Worm (Caenorhabditis elegans) whole organism, L1 larva: ENCODE results near the gene spp-10.

ENCODE experiments used
- C16A3.4 ChIP-seq: fragments of 150-350 bp; optimal IDR thresholded peaks from 2 replicates; lab custom pipeline; 2014; ENCODE audit warnings: missing biosample characterization, missing genetic modification characterization
- Y116A8C.19 ChIP-seq: sonication (generic microtip); optimal IDR thresholded peaks from 2 replicates; lab custom pipeline; 2016; ENCODE audit warnings: missing compliant biosample characterization, missing genetic modification characterization, borderline replicate concordance
- aha-1 ChIP-seq: fragments of 150-350 bp; optimal IDR thresholded peaks from 2 replicates; lab custom pipeline; 2014; ENCODE audit warnings: missing biosample characterization, missing genetic modification characterization
- alr-1 ChIP-seq: fragments of 200-800 bp; sonication (Bioruptor generic); optimal IDR thresholded peaks from 2 replicates; lab custom pipeline; 2018; ENCODE audit warnings: borderline replicate concordance, mild to moderate bottlenecking, missing genetic modification characterization, missing compliant biosample characterization
- aly-2 ChIP-seq: fragments of 150-350 bp; optimal IDR thresholded peaks from 2 replicates; lab custom pipeline; 2014; ENCODE audit warnings: missing biosample characterization, missing genetic modification characterization
- blmp-1 ChIP-seq: fragments of 150-350 bp; optimal IDR thresholded peaks from 2 replicates; lab custom pipeline; 2014; ENCODE audit warnings: missing biosample characterization, missing genetic modification characterization
- ceh-63 ChIP-seq: fragments of 200-800 bp; sonication (Bioruptor generic); optimal IDR thresholded peaks from 2 replicates; lab custom pipeline; 2018; ENCODE audit warnings: mild to moderate bottlenecking, missing genetic modification characterization, missing compliant biosample characterization
- ceh-8 ChIP-seq: fragments of 200-800 bp; sonication (Bioruptor generic); optimal IDR thresholded peaks from 2 replicates; lab custom pipeline; 2018; ENCODE audit warnings: mild to moderate bottlenecking, missing genetic modification characterization, moderate library complexity, missing compliant biosample characterization
- ceh-82 ChIP-seq, 3 experiments: fragments of 150-350 bp in 1 of 3; sonication (generic microtip) in 2 of 3; optimal IDR thresholded peaks; 2 replicates each; lab custom pipeline; 2014 to 2017; ENCODE audit warnings: missing biosample characterization in 3 of 3, missing genetic modification characterization in 3 of 3
- ceh-90 ChIP-seq: sonication (generic microtip); optimal IDR thresholded peaks from 2 replicates; lab custom pipeline; 2016; ENCODE audit warnings: missing genetic modification characterization, missing compliant biosample characterization
- dsc-1 ChIP-seq: sonication (generic microtip); optimal IDR thresholded peaks from 2 replicates; lab custom pipeline; 2016; ENCODE audit warnings: mild to moderate bottlenecking, missing genetic modification characterization, missing compliant biosample characterization
- efl-1 ChIP-seq, 4 experiments: fragments of 150-350 bp; optimal IDR thresholded peaks in 3 of 4; peaks in 1 of 4; 1 replicate in 1 of 4; 2 replicates in 3 of 4; lab custom pipeline; 2014; ENCODE audit warnings: missing biosample characterization in 2 of 4, missing genetic modification characterization in 2 of 4, missing genetic modification reagents in 2 of 4
- egl-13 ChIP-seq: sonication (generic microtip); optimal IDR thresholded peaks from 2 replicates; lab custom pipeline; 2016; ENCODE audit warnings: missing genotype, missing genetic modification reagents, missing genetic modification characterization, missing compliant biosample characterization
- egl-27 ChIP-seq, 2 experiments: fragments of 150-350 bp in 1 of 2; sonication (generic microtip); optimal IDR thresholded peaks; 3 replicates each; lab custom pipeline; 2017 to 2018; ENCODE audit warnings: missing biosample characterization in 2 of 2, missing genetic modification characterization in 2 of 2, missing genetic modification reagents in 2 of 2
- elt-2 ChIP-seq: sonication (generic microtip); optimal IDR thresholded peaks from 2 replicates; lab custom pipeline; 2016; ENCODE audit warnings: missing genetic modification characterization, mild to moderate bottlenecking, inconsistent platforms, missing compliant biosample characterization, missing genetic modification reagents
- elt-3 ChIP-seq, 6 experiments: fragments of 150-350 bp in 1 of 6; sonication (generic microtip); optimal IDR thresholded peaks; 2 replicates each; lab custom pipeline; 2017 to 2018; ENCODE audit warnings: missing biosample characterization in 6 of 6, missing genetic modification characterization in 6 of 6, inconsistent platforms in 1 of 6
- ets-5 ChIP-seq: fragments of 200-800 bp; sonication (Bioruptor generic); IDR thresholded peaks from 2 replicates; pipeline ENCODE4 v1.3.6; 2022; ENCODE audit warnings: missing genetic modification characterization, missing compliant biosample characterization
- fkh-4 ChIP-seq: sonication (generic microtip); optimal IDR thresholded peaks from 2 replicates; lab custom pipeline; 2016; ENCODE audit warnings: missing compliant biosample characterization, missing genetic modification characterization, borderline replicate concordance
- fkh-8 ChIP-seq: sonication (generic microtip); optimal IDR thresholded peaks from 2 replicates; lab custom pipeline; 2016; ENCODE audit warnings: mild to moderate bottlenecking, missing genetic modification characterization, missing compliant biosample characterization
- fos-1 ChIP-seq: fragments of 150-350 bp; optimal IDR thresholded peaks from 2 replicates; lab custom pipeline; 2014; ENCODE audit warnings: missing biosample characterization, missing genetic modification characterization
- hpl-2 ChIP-seq: fragments of 150-350 bp; optimal IDR thresholded peaks from 2 replicates; lab custom pipeline; 2014; ENCODE audit warnings: missing biosample characterization, missing genetic modification reagents, missing genetic modification characterization
- lin-15B ChIP-seq: fragments of 150-350 bp; sonication (generic microtip); optimal IDR thresholded peaks from 3 replicates; lab custom pipeline; 2014; ENCODE audit warnings: missing biosample characterization, missing genetic modification characterization
- lin-35 ChIP-seq, 2 experiments: fragments of 150-350 bp; optimal IDR thresholded peaks; 2 replicates each; lab custom pipeline; 2014; ENCODE audit warnings: missing biosample characterization in 2 of 2, missing genetic modification characterization in 2 of 2, missing genetic modification reagents in 2 of 2
- lin-39 ChIP-seq: fragments of 150-350 bp; optimal IDR thresholded peaks from 2 replicates; lab custom pipeline; 2014; ENCODE audit warnings: missing biosample characterization, missing genetic modification reagents, missing genetic modification characterization
- mab-9 ChIP-seq: fragments of 200-800 bp; sonication (Bioruptor generic); IDR thresholded peaks from 2 replicates; pipeline ENCODE4 v1.3.6; 2022; ENCODE audit warnings: missing genetic modification reagents, missing genetic modification characterization, missing compliant biosample characterization
- mdl-1 ChIP-seq, 2 experiments: fragments of 150-350 bp; optimal IDR thresholded peaks; 2 replicates each; lab custom pipeline; 2014 to 2017; ENCODE audit warnings: missing biosample characterization in 2 of 2, missing genetic modification characterization in 2 of 2, inconsistent platforms in 1 of 2
- mef-2 ChIP-seq: fragments of 150-350 bp; optimal IDR thresholded peaks from 2 replicates; lab custom pipeline; 2014; ENCODE audit warnings: missing biosample characterization, missing genetic modification characterization
- nhr-12 ChIP-seq: sonication (generic microtip); optimal IDR thresholded peaks from 2 replicates; lab custom pipeline; 2017; ENCODE audit warnings: missing biosample characterization, missing genetic modification characterization
- nhr-28 ChIP-seq: fragments of 150-350 bp; optimal IDR thresholded peaks from 2 replicates; lab custom pipeline; 2014; ENCODE audit warnings: missing biosample characterization, missing genetic modification characterization
- nhr-47 ChIP-seq: sonication (generic microtip); optimal IDR thresholded peaks from 2 replicates; lab custom pipeline; 2016; ENCODE audit warnings: mild to moderate bottlenecking, missing genetic modification characterization, moderate library complexity, missing compliant biosample characterization
- nhr-71 ChIP-seq: sonication (generic microtip); optimal IDR thresholded peaks from 2 replicates; lab custom pipeline; 2016; ENCODE audit warnings: mild to moderate bottlenecking, missing genetic modification characterization, moderate library complexity, missing compliant biosample characterization
- nhr-85 ChIP-seq: sonication (generic microtip); peaks from one replicate; lab custom pipeline; 2016; ENCODE audit warnings: missing genetic modification characterization, inconsistent platforms, missing compliant biosample characterization
- nhr-90 ChIP-seq: sonication (generic microtip); optimal IDR thresholded peaks from 2 replicates; lab custom pipeline; 2016; ENCODE audit warnings: mild to moderate bottlenecking, missing genetic modification characterization, missing compliant biosample characterization; ENCODE audit not compliant: poor library complexity
- pax-3 ChIP-seq: fragments of 200-800 bp; sonication (Bioruptor generic); optimal IDR thresholded peaks from 2 replicates; lab custom pipeline; 2018; ENCODE audit warnings: mild to moderate bottlenecking, missing genetic modification characterization, moderate library complexity, missing compliant biosample characterization
- rnt-1 ChIP-seq: sonication (generic microtip); optimal IDR thresholded peaks from 2 replicates; lab custom pipeline; 2016; ENCODE audit warnings: mild to moderate bottlenecking, missing genetic modification characterization, moderate library complexity, missing compliant biosample characterization
- sox-4 ChIP-seq: sonication (generic microtip); optimal IDR thresholded peaks from 2 replicates; lab custom pipeline; 2016; ENCODE audit warnings: missing genetic modification characterization, missing compliant biosample characterization
- sup-37 ChIP-seq: fragments of 200-800 bp; sonication (Bioruptor generic); optimal IDR thresholded peaks from 2 replicates; lab custom pipeline; 2018; ENCODE audit warnings: mild to moderate bottlenecking, missing genetic modification characterization, missing compliant biosample characterization
- swsn-7 ChIP-seq: sonication (generic microtip); optimal IDR thresholded peaks from 2 replicates; lab custom pipeline; 2016; ENCODE audit warnings: missing genetic modification characterization, missing compliant biosample characterization
- tlp-1 ChIP-seq: fragments of 150-350 bp; optimal IDR thresholded peaks from 2 replicates; lab custom pipeline; 2014; ENCODE audit warnings: missing biosample characterization, missing genetic modification characterization
- unc-30 ChIP-seq: sonication (generic microtip); optimal IDR thresholded peaks from 2 replicates; lab custom pipeline; 2017; ENCODE audit warnings: missing biosample characterization, missing genetic modification characterization
- unc-86 ChIP-seq: sonication (generic microtip); optimal IDR thresholded peaks from 2 replicates; lab custom pipeline; 2016; ENCODE audit warnings: missing genetic modification characterization, missing compliant biosample characterization
- unc-98 ChIP-seq: fragments of 200-800 bp; sonication (Bioruptor generic); IDR thresholded peaks from 2 replicates; pipeline ENCODE4 v1.3.6; 2022; ENCODE audit warnings: missing genetic modification characterization, missing compliant biosample characterization
- xbp-1 ChIP-seq: sonication (generic microtip); optimal IDR thresholded peaks from 2 replicates; lab custom pipeline; 2016; ENCODE audit warnings: missing genetic modification characterization, missing compliant biosample characterization
- zag-1 ChIP-seq: fragments of 150-350 bp; optimal IDR thresholded peaks from 2 replicates; lab custom pipeline; 2014; ENCODE audit warnings: missing biosample characterization, missing genetic modification characterization
- ztf-4 ChIP-seq: fragments of 150-350 bp; optimal IDR thresholded peaks from 2 replicates; lab custom pipeline; 2014; ENCODE audit warnings: missing biosample characterization, missing genetic modification characterization

spp-10 gene

DNA sequence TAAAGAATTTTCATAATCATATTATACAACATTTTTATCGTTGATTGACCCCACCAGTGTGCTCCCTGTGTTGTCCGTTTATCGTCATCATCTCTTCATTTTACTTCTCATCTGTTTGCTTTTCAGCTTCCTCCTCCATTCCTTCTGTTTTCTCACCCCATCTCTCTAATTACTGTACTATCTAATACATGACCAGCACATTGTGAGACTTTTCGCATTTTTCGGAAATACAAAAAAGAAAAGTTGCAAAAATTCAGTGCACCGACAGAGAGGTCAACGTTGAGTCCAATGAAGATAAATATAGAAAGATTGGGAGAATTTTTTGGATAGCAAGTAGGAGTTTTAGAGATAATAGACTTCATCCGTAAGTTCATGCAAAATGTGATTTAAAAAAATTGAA, 43.0 kb downstream of the spp-10 start:
- TF ChIP-seq ceh-82 (tag; optimal IDR thresholded peaks at IDR 0.05; lab: Kevin White, UChicago): no peak
- TF ChIP-seq efl-1 (optimal IDR thresholded peaks at IDR 0.05; lab: Kevin White, UChicago): no peak
- TF ChIP-seq efl-1 (GFP tag; optimal IDR thresholded peaks at IDR 0.05 in 1 of 2; lab: Kevin White, UChicago): peak in 1 of 2 experiments; percentile 57
- TF ChIP-seq, all 84 proteins: peak for 1

DNA sequence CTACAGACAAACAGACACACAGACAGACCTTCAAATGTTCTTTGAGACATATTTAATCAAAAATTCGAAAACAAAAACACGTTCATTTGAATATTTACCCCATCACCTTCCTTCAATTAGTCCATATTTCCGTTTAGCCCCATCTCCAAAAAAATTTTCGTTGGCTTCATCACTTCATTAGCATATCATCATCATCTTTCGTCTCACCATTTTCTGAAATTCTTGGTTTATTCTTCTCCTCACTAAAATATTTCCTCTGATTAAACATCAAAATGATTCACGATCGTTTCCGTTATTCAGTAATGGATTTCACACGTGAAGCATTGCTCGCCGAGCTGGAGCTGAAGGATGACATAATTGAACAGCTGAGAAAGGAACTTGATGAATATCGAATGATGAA, 43.6 kb downstream of the spp-10 start, which contains the start of gene pkg-2:
TSS of gene pkg-2 (plus strand) at position 301 of the 400 bp plus-strand sequence.
- TF ChIP-seq elt-3 (tag; optimal IDR thresholded peaks at IDR 0.05; lab: Kevin White, UChicago) (no peak), ceh-63 (no peak), mdl-1 (tag; optimal IDR thresholded peaks at IDR 0.05; lab: Kevin White, UChicago) (no peak)
- TF ChIP-seq, all 84 proteins: peak for 0

DNA sequence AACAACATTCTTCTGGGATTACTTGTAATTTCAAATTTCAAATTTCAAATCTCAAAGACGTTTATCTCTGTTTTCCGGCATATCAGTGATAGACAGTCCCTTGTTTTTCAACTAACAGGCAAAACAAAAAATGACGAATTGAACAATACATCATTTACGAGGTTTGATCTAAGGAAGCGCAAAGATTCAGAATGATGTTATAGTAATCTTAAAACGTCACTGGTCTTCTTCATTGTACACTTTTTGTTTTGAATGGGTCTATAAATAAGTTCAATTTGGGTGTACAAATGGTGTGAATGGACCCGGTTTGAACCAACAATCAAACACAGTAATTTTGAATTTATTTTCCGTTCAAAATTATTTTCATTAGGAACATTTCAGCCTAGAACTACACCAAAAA, 47.0 kb downstream of the spp-10 start:
- no peak for TF ChIP-seq egl-27 (tag; optimal IDR thresholded peaks at IDR 0.05; lab: Kevin White, UChicago)
- TF ChIP-seq lin-35 (GFP tag; optimal IDR thresholded peaks at IDR 0.05; lab: Kevin White, UChicago): no peak
- TF ChIP-seq tlp-1: no peak
- no peak for TF ChIP-seq unc-86 (tag; lab: Kevin White, UChicago)
- no peak for TF ChIP-seq mab-9 (GFP tag; lab: Robert Waterston, UW)
- TF ChIP-seq pax-3: no peak
- TF ChIP-seq ceh-63: no peak
- no peak for TF ChIP-seq unc-30
- TF ChIP-seq dsc-1: no peak
- TF ChIP-seq zag-1: no peak
- TF ChIP-seq fkh-4 (tag; lab: Kevin White, UChicago): no peak
- TF ChIP-seq nhr-85 (tag; lab: Kevin White, UChicago): no peak
- no peak for TF ChIP-seq ztf-4 (tag; lab: Kevin White, UChicago)
- TF ChIP-seq blmp-1 (tag; lab: Kevin White, UChicago): no peak
- TF ChIP-seq ets-5 (GFP tag; lab: Robert Waterston, UW): no peak
- TF ChIP-seq rnt-1: no peak
- TF ChIP-seq C16A3.4: no peak
- TF ChIP-seq mef-2 (tag; lab: Kevin White, UChicago): no peak
- no peak for TF ChIP-seq nhr-28 (tag; lab: Kevin White, UChicago)
- no peak for TF ChIP-seq ceh-90

DNA sequence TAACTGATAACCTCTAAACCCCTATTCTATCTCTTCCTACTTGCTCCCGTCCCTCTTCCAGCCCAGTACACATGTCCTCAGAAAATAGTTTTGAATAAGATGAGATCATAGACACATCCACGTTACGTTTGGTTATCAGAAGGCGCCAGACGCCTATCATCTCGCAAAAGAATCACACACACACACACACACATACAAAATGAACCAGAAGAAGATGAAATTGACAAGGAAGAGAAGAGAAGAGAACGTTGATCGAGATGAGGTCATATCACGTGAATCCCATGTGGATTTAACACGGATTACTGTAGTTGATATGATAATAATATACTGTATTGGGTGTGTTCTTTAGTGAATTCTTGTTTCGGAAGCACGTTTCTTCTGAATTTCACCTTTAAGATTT, 49.1 kb downstream of the spp-10 start:
- TF ChIP-seq nhr-47 (tag; lab: Kevin White, UChicago): peak; percentile 61
- TF ChIP-seq ceh-82 (tag; optimal IDR thresholded peaks at IDR 0.05; lab: Kevin White, UChicago): no peak
- TF ChIP-seq blmp-1 (tag; lab: Kevin White, UChicago): peak; percentile 86
- no peak for TF ChIP-seq mab-9 (GFP tag; lab: Robert Waterston, UW)
- no peak for TF ChIP-seq lin-39
- no peak for TF ChIP-seq ceh-8 (GFP tag; lab: Kevin White, UChicago)
- TF ChIP-seq lin-15B: no peak
- TF ChIP-seq fkh-8 (tag; lab: Kevin White, UChicago): no peak
- peak; percentile 44 for TF ChIP-seq swsn-7
- TF ChIP-seq xbp-1 (tag; lab: Kevin White, UChicago): peak; percentile 31
- TF ChIP-seq Y116A8C.19 (tag; lab: Kevin White, UChicago): no peak
- TF ChIP-seq ztf-4 (tag; lab: Kevin White, UChicago): peak; percentile 71
- TF ChIP-seq sox-4: peak; percentile 39
- TF ChIP-seq aly-2: no peak
- peak; percentile 94 for TF ChIP-seq nhr-71
- no peak for TF ChIP-seq nhr-12 (tag; lab: Kevin White, UChicago)
- TF ChIP-seq sup-37 (GFP tag; lab: Kevin White, UChicago): no peak
- peak; percentile 18 to 37 for TF ChIP-seq efl-1 (optimal IDR thresholded peaks at IDR 0.05; lab: Kevin White, UChicago)
- peak; percentile 7 to 93 for TF ChIP-seq efl-1 (GFP tag; optimal IDR thresholded peaks at IDR 0.05 in 1 of 2; lab: Kevin White, UChicago)
- TF ChIP-seq aha-1 (tag; lab: Kevin White, UChicago): no peak
- peak; percentile 50 for TF ChIP-seq C16A3.4
- peak; percentile 59 for TF ChIP-seq nhr-90 (tag; lab: Kevin White, UChicago)
- no peak for TF ChIP-seq hpl-2
- TF ChIP-seq alr-1 (tag; lab: Kevin White, UChicago): no peak
- no peak for TF ChIP-seq unc-98 (GFP tag; lab: Robert Waterston, UW)
- no peak for TF ChIP-seq nhr-28 (tag; lab: Kevin White, UChicago)
- TF ChIP-seq lin-35 (GFP tag; optimal IDR thresholded peaks at IDR 0.05; lab: Kevin White, UChicago): peak in 1 of 2 experiments; percentile 67
- TF ChIP-seq unc-30: no peak
- TF ChIP-seq egl-13: no peak
- peak; percentile 83 for TF ChIP-seq rnt-1
- TF ChIP-seq egl-27 (tag; optimal IDR thresholded peaks at IDR 0.05; lab: Kevin White, UChicago): peak in 1 of 2 experiments; percentile 80
- no peak for TF ChIP-seq fkh-4 (tag; lab: Kevin White, UChicago)
- TF ChIP-seq fos-1 (tag; lab: Kevin White, UChicago): no peak
- peak; percentile 37 for TF ChIP-seq elt-2 (tag; lab: Kevin White, UChicago)
